Fruit fly (Drosophila melanogaster) whole organism, embryonic: ENCODE data around the gene stops.

Experiments
- Ada2b ChIP-seq: fragments of 200-800 bp; sonication (Bioruptor generic); IDR thresholded peaks from 2 replicates; pipeline ENCODE4 v1.3.6; 2022; ENCODE audit warnings: missing biosample characterization, missing genetic modification characterization
- C15 ChIP-seq: fragments of 200-800 bp; sonication (Bioruptor generic); IDR thresholded peaks from 3 replicates; pipeline ENCODE4 v1.3.6; 2022; ENCODE audit warnings: missing biosample characterization, missing genetic modification characterization
- CG10959 ChIP-seq: fragments of 200-800 bp; sonication (Bioruptor generic); IDR thresholded peaks from 2 replicates; pipeline ENCODE4 v1.3.6; 2022; ENCODE audit warnings: missing biosample characterization, missing genetic modification characterization
- CG11723 ChIP-seq: fragments of 200-800 bp; sonication (Bioruptor generic); optimal IDR thresholded peaks from 2 replicates; lab custom pipeline; 2017; ENCODE audit warnings: missing biosample characterization, mild to moderate bottlenecking, missing genetic modification characterization
- CG12219 ChIP-seq: fragments of 200-800 bp; sonication (Bioruptor generic); optimal IDR thresholded peaks from 3 replicates; lab custom pipeline; 2018; ENCODE audit warnings: missing biosample characterization, mild to moderate bottlenecking, missing genetic modification characterization
- CG1233 ChIP-seq: fragments of 200-800 bp; sonication (Bioruptor generic); optimal IDR thresholded peaks from 4 replicates; lab custom pipeline; 2018; ENCODE audit warnings: missing biosample characterization, mild to moderate bottlenecking, missing genetic modification characterization
- CG13287 ChIP-seq: fragments of 200-800 bp; sonication (Bioruptor generic); IDR thresholded peaks from 2 replicates; pipeline ENCODE4 v1.3.6; 2022; ENCODE audit warnings: missing biosample characterization, missing genetic modification characterization; ENCODE audit not compliant: partially characterized antibody
- CG15514 ChIP-seq: fragments of 200-800 bp; sonication (Bioruptor generic); optimal IDR thresholded peaks from 3 replicates; lab custom pipeline; 2017; ENCODE audit warnings: missing biosample characterization, missing genetic modification characterization, mild to moderate bottlenecking, moderate library complexity, missing genetic modification reagents
- CG17359 ChIP-seq: fragments of 200-800 bp; sonication (Bioruptor generic); optimal IDR thresholded peaks from 3 replicates; lab custom pipeline; 2018; ENCODE audit warnings: missing biosample characterization, mild to moderate bottlenecking, missing genetic modification characterization, moderate library complexity
- CG17802 ChIP-seq: fragments of 200-800 bp; sonication (Bioruptor generic); optimal IDR thresholded peaks from 2 replicates; lab custom pipeline; 2018; ENCODE audit warnings: missing biosample characterization, mild to moderate bottlenecking, missing genetic modification characterization, moderate library complexity
- CG18011 ChIP-seq: fragments of 200-800 bp; sonication (Bioruptor generic); optimal IDR thresholded peaks from 2 replicates; lab custom pipeline; 2017; ENCODE audit warnings: missing biosample characterization, missing genetic modification characterization, mild to moderate bottlenecking, moderate library complexity, missing genotype
- CG18599 ChIP-seq: fragments of 200-800 bp; sonication (Bioruptor generic); optimal IDR thresholded peaks from 3 replicates; lab custom pipeline; 2017; ENCODE audit warnings: missing biosample characterization, missing genetic modification characterization, mild to moderate bottlenecking, moderate library complexity, missing genetic modification reagents
- CG2116 ChIP-seq: fragments of 200-800 bp; sonication (Bioruptor generic); optimal IDR thresholded peaks from 3 replicates; lab custom pipeline; 2018; ENCODE audit warnings: missing biosample characterization, mild to moderate bottlenecking, missing genetic modification characterization
- CG2202 ChIP-seq: fragments of 200-800 bp; sonication (Bioruptor generic); optimal IDR thresholded peaks from 2 replicates; lab custom pipeline; 2018; ENCODE audit warnings: missing biosample characterization, mild to moderate bottlenecking, missing genetic modification characterization
- CG2875 ChIP-seq: fragments of 200-800 bp; sonication (Bioruptor generic); optimal IDR thresholded peaks from 2 replicates; lab custom pipeline; 2017; ENCODE audit warnings: missing biosample characterization, mild to moderate bottlenecking, missing genetic modification characterization, missing genetic modification reagents
- CG33213 ChIP-seq: fragments of 200-800 bp; sonication (Bioruptor generic); optimal IDR thresholded peaks from 3 replicates; lab custom pipeline; 2016; ENCODE audit warnings: missing biosample characterization, missing genetic modification characterization
- CG7556 ChIP-seq: fragments of 200-800 bp; sonication (Bioruptor generic); optimal IDR thresholded peaks from 2 replicates; lab custom pipeline; 2017; ENCODE audit warnings: missing biosample characterization, mild to moderate bottlenecking, missing genetic modification characterization
- CG8290 ChIP-seq, 3 experiments: fragments of 200-800 bp; sonication (Bioruptor generic); optimal IDR thresholded peaks; 2 replicates each; lab custom pipeline; 2016 to 2019; ENCODE audit warnings: missing biosample characterization in 3 of 3, missing genetic modification characterization in 3 of 3, mild to moderate bottlenecking in 2 of 3, moderate library complexity in 1 of 3
- CG9437 ChIP-seq: fragments of 200-800 bp; sonication (Bioruptor generic); optimal IDR thresholded peaks from 2 replicates; lab custom pipeline; 2018; ENCODE audit warnings: missing biosample characterization, mild to moderate bottlenecking, missing genetic modification characterization
- CG9727 ChIP-seq: fragments of 200-800 bp; sonication (Bioruptor generic); optimal IDR thresholded peaks from 3 replicates; lab custom pipeline; 2017; ENCODE audit warnings: missing biosample characterization, mild to moderate bottlenecking, missing genetic modification characterization
- CG9797 ChIP-seq: fragments of 200-800 bp; sonication (Bioruptor generic); optimal IDR thresholded peaks from 3 replicates; lab custom pipeline; 2018; ENCODE audit warnings: missing biosample characterization, mild to moderate bottlenecking, missing genetic modification characterization
- Hey ChIP-seq: fragments of 200-800 bp; sonication (Bioruptor generic); optimal IDR thresholded peaks from 3 replicates; lab custom pipeline; 2018; ENCODE audit warnings: missing biosample characterization, mild to moderate bottlenecking, missing genetic modification characterization
- HmgD ChIP-seq: fragments of 200-800 bp; sonication (Bioruptor generic); optimal IDR thresholded peaks from 3 replicates; lab custom pipeline; 2016; ENCODE audit warnings: missing biosample characterization, missing genetic modification characterization
- Mad ChIP-seq: fragments of 200-800 bp; sonication (Bioruptor generic); optimal IDR thresholded peaks from 2 replicates; lab custom pipeline; 2016; ENCODE audit warnings: missing biosample characterization, missing genetic modification characterization
- Med ChIP-seq: fragments of 200-800 bp; sonication (Bioruptor generic); peaks from one replicate; lab custom pipeline; 2016; ENCODE audit warnings: missing biosample characterization, missing genetic modification characterization, mild to moderate bottlenecking, inconsistent platforms, moderate library complexity
- Poxn ChIP-seq: fragments of 200-800 bp; sonication (Bioruptor generic); IDR thresholded peaks from 2 replicates; pipeline ENCODE4 v1.3.6; 2022; ENCODE audit warnings: missing biosample characterization, missing genetic modification characterization
- Scr ChIP-seq: fragments of 200-800 bp; sonication (Bioruptor generic); IDR thresholded peaks from 2 replicates; pipeline ENCODE4 v1.3.6; 2022; ENCODE audit warnings: missing biosample characterization, missing genetic modification characterization; ENCODE audit not compliant: partially characterized antibody
- Spps ChIP-seq: fragments of 200-800 bp; sonication (Bioruptor generic); optimal IDR thresholded peaks from 2 replicates; lab custom pipeline; 2018; ENCODE audit warnings: missing biosample characterization, mild to moderate bottlenecking, missing genetic modification characterization
- TFAM ChIP-seq: fragments of 200-800 bp; sonication (Bioruptor generic); optimal IDR thresholded peaks from 2 replicates; lab custom pipeline; 2017; ENCODE audit warnings: missing biosample characterization, missing genetic modification characterization, inconsistent platforms
- Xbp1 ChIP-seq: fragments of 200-800 bp; sonication (Bioruptor generic); optimal IDR thresholded peaks from 3 replicates; lab custom pipeline; 2016; ENCODE audit warnings: missing biosample characterization, mild to moderate bottlenecking, missing genetic modification characterization
- abd-A ChIP-seq: fragments of 200-800 bp; sonication (Bioruptor generic); optimal IDR thresholded peaks from 3 replicates; lab custom pipeline; 2019; ENCODE audit warnings: missing biosample characterization, mild to moderate bottlenecking, missing genetic modification characterization, moderate library complexity
- ap ChIP-seq: fragments of 200-800 bp; sonication (Bioruptor generic); IDR thresholded peaks from 2 replicates; pipeline ENCODE4 v1.3.6; 2022; ENCODE audit warnings: missing biosample characterization, missing genetic modification characterization
- ase ChIP-seq: fragments of 200-800 bp; sonication (Bioruptor generic); IDR thresholded peaks from 3 replicates; pipeline ENCODE4 v1.3.6; 2022; ENCODE audit warnings: missing biosample characterization, missing genetic modification characterization
- ato ChIP-seq: fragments of 200-800 bp; sonication (Bioruptor generic); IDR thresholded peaks from 2 replicates; pipeline ENCODE4 v1.3.6; 2022; ENCODE audit warnings: missing biosample characterization, missing genetic modification characterization; ENCODE audit not compliant: partially characterized antibody
- dati ChIP-seq: fragments of 200-800 bp; sonication (Bioruptor generic); IDR thresholded peaks from 2 replicates; pipeline ENCODE4 v1.3.6; 2022; ENCODE audit warnings: missing biosample characterization, missing genetic modification characterization
- esg ChIP-seq: fragments of 200-800 bp; sonication (Bioruptor generic); conservative IDR thresholded peaks from 2 replicates; pipeline ENCODE4 v1.3.6; 2022; ENCODE audit warnings: missing biosample characterization, missing genetic modification characterization
- eve ChIP-seq, 2 experiments: fragments of >200 bp; optimal IDR thresholded peaks; 2 replicates each; lab custom pipeline; 2017; ENCODE audit warnings: missing biosample characterization in 2 of 2, missing genetic modification characterization in 2 of 2
- fd102C ChIP-seq: fragments of 200-800 bp; sonication (Bioruptor generic); optimal IDR thresholded peaks from 2 replicates; lab custom pipeline; 2018; ENCODE audit warnings: missing biosample characterization, mild to moderate bottlenecking, missing genetic modification characterization, moderate library complexity
- fd64A ChIP-seq: fragments of 200-800 bp; sonication (Bioruptor generic); optimal IDR thresholded peaks from 3 replicates; lab custom pipeline; 2018; ENCODE audit warnings: missing biosample characterization, mild to moderate bottlenecking, missing genetic modification characterization
- gce ChIP-seq: fragments of 200-800 bp; sonication (Bioruptor generic); IDR thresholded peaks from 3 replicates; pipeline ENCODE4 v1.3.6; 2022; ENCODE audit warnings: missing biosample characterization, missing genetic modification characterization
- gro ChIP-seq: fragments of 200-800 bp; sonication (Bioruptor generic); optimal IDR thresholded peaks from 2 replicates; lab custom pipeline; 2016; ENCODE audit warnings: missing biosample characterization, missing genetic modification characterization
- ind ChIP-seq: fragments of 200-800 bp; sonication (Bioruptor generic); optimal IDR thresholded peaks from 3 replicates; lab custom pipeline; 2016; ENCODE audit warnings: missing biosample characterization, missing genetic modification characterization
- kni ChIP-seq: fragments of 200-800 bp; sonication (Bioruptor generic); optimal IDR thresholded peaks from 3 replicates; lab custom pipeline; 2017; ENCODE audit warnings: mild to moderate bottlenecking, missing biosample characterization, missing genetic modification reagents, missing genetic modification characterization
- oc ChIP-seq: fragments of 200-800 bp; sonication (Bioruptor generic); optimal IDR thresholded peaks from 2 replicates; lab custom pipeline; 2018; ENCODE audit warnings: missing biosample characterization, mild to moderate bottlenecking, missing genetic modification characterization, moderate library complexity
- pan ChIP-seq, 4 experiments: fragments of >200 bp in 3 of 4; fragments of 200-800 bp in 1 of 4; sonication (Bioruptor generic) in 1 of 4; optimal IDR thresholded peaks in 3 of 4; IDR thresholded peaks in 1 of 4; 2 replicates each; pipeline versions ENCODE4 v1.3.6 to Lab custom; 2017 to 2022; ENCODE audit warnings: missing biosample characterization in 2 of 4, missing genetic modification characterization in 2 of 4, mixed read lengths in 1 of 4
- peb ChIP-seq: fragments of 200-800 bp; sonication (Bioruptor generic); IDR thresholded peaks from 2 replicates; pipeline ENCODE4 v1.3.6; 2022; ENCODE audit warnings: missing biosample characterization, missing genetic modification characterization
- rib ChIP-seq: fragments of 200-800 bp; sonication (Bioruptor generic); IDR thresholded peaks from 2 replicates; pipeline ENCODE4 v1.3.6; 2022; ENCODE audit warnings: missing biosample characterization, missing genetic modification characterization
- seq ChIP-seq: fragments of 200-800 bp; sonication (Bioruptor generic); IDR thresholded peaks from 2 replicates; pipeline ENCODE4 v1.3.6; 2022; ENCODE audit warnings: missing biosample characterization, missing genetic modification characterization
- trem ChIP-seq: fragments of 200-800 bp; optimal IDR thresholded peaks from 3 replicates; lab custom pipeline; 2019; ENCODE audit warnings: missing biosample characterization, mild to moderate bottlenecking, missing genetic modification characterization, moderate library complexity
- twi ChIP-seq: fragments of 200-800 bp; optimal IDR thresholded peaks from 2 replicates; lab custom pipeline; 2019; ENCODE audit warnings: missing biosample characterization, mild to moderate bottlenecking, missing genetic modification characterization, moderate library complexity

Gene stops

dm6 chr3R:31168968-31169367 is at the start of gene stops (continued):
- TF ChIP-seq ind (GFP tag; lab: Kevin White, UChicago) (no peak), fd64A (peak; percentile 67), TFAM (GFP tag; lab: Kevin White, UChicago) (no peak), Scr (GFP tag; lab: Robert Waterston, UW) (no peak), CG9727 (GFP tag; lab: Kevin White, UChicago) (peak; percentile 41), Ada2b (GFP tag; lab: Robert Waterston, UW) (peak; percentile 30; the same call in 1 of the 2 replicates), CG2875 (GFP tag; lab: Kevin White, UChicago) (peak; percentile 61), CG17359 (peak; percentile 39), gce (0 out of 3 replicates have a peak, but pooled peaks have one; percentile 29), CG2202 (tag; lab: Kevin White, UChicago) (peak; percentile 57), CG13287 (GFP tag; lab: Robert Waterston, UW) (no peak), Hey (tag; lab: Kevin White, UChicago) (no peak), esg (no peak), kni (GFP tag; lab: Kevin White, UChicago) (no peak), Poxn (GFP tag; lab: Robert Waterston, UW) (no peak), twi (no peak), Med (GFP tag; lab: Kevin White, UChicago) (peak; percentile 91), Spps (tag; lab: Kevin White, UChicago) (no peak), ase (GFP tag; lab: Robert Waterston, UW) (no peak), Xbp1 (GFP tag; lab: Kevin White, UChicago) (peak; percentile 28), CG1233 (peak; percentile 87), trem (tag; lab: Kevin White, UChicago) (no peak), CG9797 (no peak), CG8290 (GFP tag; optimal IDR thresholded peaks at IDR 0.05; lab: Kevin White, UChicago) (no peak), CG8290 (tag; optimal IDR thresholded peaks at IDR 0.05; lab: Kevin White, UChicago) (peak in 1 of 2 experiments; percentile 11), fd102C (no peak), CG12219 (GFP tag; lab: Kevin White, UChicago) (peak; percentile 36), abd-A (tag; lab: Kevin White, UChicago) (no peak), dati (no peak), ato (GFP tag; lab: Robert Waterston, UW) (no peak), rib (no peak), HmgD (no peak), CG18011 (GFP tag; lab: Kevin White, UChicago) (peak; percentile 29), CG7556 (peak; percentile 10), Mad (GFP tag; lab: Kevin White, UChicago) (no peak), ap (no peak), oc (tag; lab: Kevin White, UChicago) (no peak), peb (GFP tag; lab: Robert Waterston, UW) (no peak), C15 (GFP tag; lab: Robert Waterston, UW) (no peak), CG15514 (GFP tag; lab: Kevin White, UChicago) (peak; percentile 22), CG9437 (GFP tag; lab: Kevin White, UChicago) (no peak), gro (no peak), CG17802 (tag; lab: Kevin White, UChicago) (peak; percentile 59), eve (GFP tag; optimal IDR thresholded peaks at IDR 0.05; lab: Kevin White, UChicago) (no peak), pan (optimal IDR thresholded peaks at IDR 0.05; lab: Kevin White, UChicago) (no peak), pan (GFP tag; optimal IDR thresholded peaks at IDR 0.05 in 1 of 2, IDR thresholded peaks at IDR 0.05 in 1 of 2) (peak in 1 of 2 experiments; percentile 23), CG18599 (GFP tag; lab: Kevin White, UChicago) (peak; percentile 5), CG2116 (GFP tag; lab: Kevin White, UChicago) (peak; percentile 5), CG33213 (GFP tag; lab: Kevin White, UChicago) (peak; percentile 61), CG11723 (GFP tag; lab: Kevin White, UChicago) (peak; percentile 22), CG10959 (no peak), seq (GFP tag; lab: Robert Waterston, UW) (peak; percentile 20; the same call in 1 of the 2 replicates)
